Fruit fly (Drosophila melanogaster) whole organism, embryonic: Measurements from ENCODE around the gene AGO3.
A peak's percentile ranks its signal among the peaks of the same experiment; 100 is the strongest.
"Not testable (repeated sequence)": the region's sequence is repeated elsewhere in the genome, so short reads cannot be mapped to it uniquely, and the experiment has no call there.

Source experiments
- Adf1 ChIP-seq: fragments of 200-800 bp; sonication (Bioruptor generic); IDR thresholded peaks from 2 replicates; pipeline ENCODE4 v1.3.6; 2022; ENCODE audit warnings: missing biosample characterization, missing genetic modification characterization
- Atf3 ChIP-seq: fragments of 200-800 bp; sonication (Bioruptor generic); optimal IDR thresholded peaks from 3 replicates; lab custom pipeline; 2016; ENCODE audit warnings: missing biosample characterization, missing genetic modification characterization
- Blimp-1 ChIP-seq: fragments of 200-800 bp; sonication (Bioruptor generic); optimal IDR thresholded peaks from 3 replicates; lab custom pipeline; 2018; ENCODE audit warnings: missing biosample characterization, missing genetic modification characterization, mild to moderate bottlenecking, moderate library complexity, missing genetic modification reagents
- CG1024 ChIP-seq: fragments of 200-800 bp; sonication (Bioruptor generic); IDR thresholded peaks from 2 replicates; pipeline ENCODE4 v1.3.6; 2022; ENCODE audit warnings: missing biosample characterization, missing genetic modification characterization
- CG11723 ChIP-seq: fragments of 200-800 bp; sonication (Bioruptor generic); optimal IDR thresholded peaks from 2 replicates; lab custom pipeline; 2017; ENCODE audit warnings: missing biosample characterization, mild to moderate bottlenecking, missing genetic modification characterization
- CG1603 ChIP-seq: fragments of 200-800 bp; sonication (Bioruptor generic); optimal IDR thresholded peaks from 2 replicates; lab custom pipeline; 2019; ENCODE audit warnings: missing biosample characterization, mild to moderate bottlenecking, missing genetic modification characterization, moderate library complexity
- CG16813 ChIP-seq: fragments of 200-800 bp; sonication (Bioruptor generic); IDR thresholded peaks from 3 replicates; pipeline ENCODE4 v1.3.6; 2022; ENCODE audit warnings: missing biosample characterization, missing genetic modification characterization; ENCODE audit not compliant: partially characterized antibody
- CG17361 ChIP-seq: fragments of 200-800 bp; sonication (Bioruptor generic); IDR thresholded peaks from 3 replicates; pipeline ENCODE4 v1.3.6; 2022; ENCODE audit warnings: missing biosample characterization, missing genetic modification characterization
- CG17802 ChIP-seq: fragments of 200-800 bp; sonication (Bioruptor generic); optimal IDR thresholded peaks from 2 replicates; lab custom pipeline; 2018; ENCODE audit warnings: missing biosample characterization, mild to moderate bottlenecking, missing genetic modification characterization, moderate library complexity
- CG30020 ChIP-seq: fragments of 200-800 bp; optimal IDR thresholded peaks from 2 replicates; lab custom pipeline; 2019; ENCODE audit warnings: missing biosample characterization, mild to moderate bottlenecking, missing genetic modification characterization, moderate library complexity
- CG3163 ChIP-seq: fragments of 200-800 bp; sonication (Bioruptor generic); optimal IDR thresholded peaks from 3 replicates; lab custom pipeline; 2016; ENCODE audit warnings: missing biosample characterization, missing genetic modification characterization
- CG32772 ChIP-seq: fragments of 200-800 bp; sonication (Bioruptor generic); IDR thresholded peaks from 2 replicates; pipeline ENCODE4 v1.3.6; 2022; ENCODE audit warnings: missing biosample characterization, missing genetic modification characterization
- CG4282 ChIP-seq: fragments of 200-800 bp; sonication (Bioruptor generic); optimal IDR thresholded peaks from 2 replicates; lab custom pipeline; 2016; ENCODE audit warnings: missing biosample characterization, missing genetic modification characterization
- CG5180 ChIP-seq: fragments of 200-800 bp; sonication (Bioruptor generic); optimal IDR thresholded peaks from 3 replicates; lab custom pipeline; 2017; ENCODE audit warnings: missing biosample characterization, missing genetic modification characterization, mild to moderate bottlenecking, moderate library complexity, missing genetic modification reagents
- CG6175 ChIP-seq: fragments of 200-800 bp; sonication (Bioruptor generic); IDR thresholded peaks from 3 replicates; pipeline ENCODE4 v1.3.6; 2022; ENCODE audit warnings: missing biosample characterization, missing genetic modification characterization
- Dad ChIP-seq: fragments of 200-800 bp; sonication (Bioruptor generic); optimal IDR thresholded peaks from 3 replicates; lab custom pipeline; 2016; ENCODE audit warnings: missing biosample characterization, missing genetic modification characterization
- E2f1 ChIP-seq: fragments of 200-800 bp; sonication (Bioruptor generic); IDR thresholded peaks from 2 replicates; pipeline ENCODE4 v1.3.6; 2022; ENCODE audit warnings: missing biosample characterization, missing genetic modification characterization
- Ets65A ChIP-seq: fragments of 200-800 bp; sonication (Bioruptor generic); peaks from one replicate; lab custom pipeline; 2016; ENCODE audit warnings: missing biosample characterization, missing genetic modification characterization
- Hsf ChIP-seq: fragments of 200-800 bp; sonication (Bioruptor generic); optimal IDR thresholded peaks from 3 replicates; lab custom pipeline; 2016; ENCODE audit warnings: missing biosample characterization, missing genetic modification characterization
- Lhr ChIP-seq: fragments of 200-800 bp; sonication (Bioruptor generic); optimal IDR thresholded peaks from 3 replicates; lab custom pipeline; 2017; ENCODE audit warnings: mild to moderate bottlenecking, missing biosample characterization, missing genetic modification reagents, missing genetic modification characterization
- Meics ChIP-seq: fragments of 200-800 bp; sonication (Bioruptor generic); optimal IDR thresholded peaks from 2 replicates; lab custom pipeline; 2017; ENCODE audit warnings: missing biosample characterization, mild to moderate bottlenecking, missing genetic modification characterization
- NFAT ChIP-seq: fragments of 200-800 bp; sonication (Bioruptor generic); IDR thresholded peaks from 2 replicates; pipeline ENCODE4 v1.3.6; 2022; ENCODE audit warnings: missing biosample characterization, missing genetic modification characterization
- Opbp ChIP-seq: fragments of 200-800 bp; sonication (Bioruptor generic); IDR thresholded peaks from 3 replicates; pipeline ENCODE4 v1.3.6; 2022; ENCODE audit warnings: missing biosample characterization, missing genetic modification characterization; ENCODE audit not compliant: partially characterized antibody
- Optix ChIP-seq: fragments of 200-800 bp; sonication (Bioruptor generic); IDR thresholded peaks from 3 replicates; pipeline ENCODE4 v1.3.6; 2022; ENCODE audit warnings: missing biosample characterization, missing genetic modification characterization
- Ssrp ChIP-seq: fragments of 200-800 bp; sonication (Bioruptor generic); optimal IDR thresholded peaks from 2 replicates; lab custom pipeline; 2018; ENCODE audit warnings: missing biosample characterization, mild to moderate bottlenecking, missing genetic modification characterization, moderate library complexity
- Usf ChIP-seq: fragments of 200-800 bp; sonication (Bioruptor generic); optimal IDR thresholded peaks from 2 replicates; lab custom pipeline; 2017; ENCODE audit warnings: missing genotype, missing biosample characterization, missing genetic modification characterization
- ab ChIP-seq: fragments of 200-800 bp; sonication (Bioruptor generic); optimal IDR thresholded peaks from 2 replicates; lab custom pipeline; 2016; ENCODE audit warnings: missing biosample characterization, missing genetic modification characterization
- chinmo ChIP-seq: fragments of 200-800 bp; sonication (Bioruptor generic); IDR thresholded peaks from 4 replicates; pipeline ENCODE4 v1.3.6; 2022; ENCODE audit warnings: missing biosample characterization, missing genetic modification characterization; ENCODE audit not compliant: partially characterized antibody
- chm ChIP-seq: fragments of 200-800 bp; sonication (Bioruptor generic); IDR thresholded peaks from 2 replicates; pipeline ENCODE4 v1.3.6; 2022; ENCODE audit warnings: missing biosample characterization, missing genetic modification characterization
- cwo ChIP-seq: fragments of 200-800 bp; sonication (Bioruptor generic); optimal IDR thresholded peaks from 3 replicates; lab custom pipeline; 2017; ENCODE audit warnings: missing biosample characterization, missing genetic modification characterization, mild to moderate bottlenecking, moderate library complexity, missing genetic modification reagents
- en ChIP-seq: fragments of 200-800 bp; sonication (Bioruptor generic); optimal IDR thresholded peaks from 2 replicates; lab custom pipeline; 2016; ENCODE audit warnings: missing biosample characterization, missing genetic modification characterization
- gce ChIP-seq: fragments of 200-800 bp; sonication (Bioruptor generic); IDR thresholded peaks from 3 replicates; pipeline ENCODE4 v1.3.6; 2022; ENCODE audit warnings: missing biosample characterization, missing genetic modification characterization
- gem ChIP-seq: fragments of 200-800 bp; sonication (Bioruptor generic); optimal IDR thresholded peaks from 2 replicates; lab custom pipeline; 2019; ENCODE audit warnings: missing biosample characterization, mild to moderate bottlenecking, missing genetic modification characterization, moderate library complexity
- hkb ChIP-seq, 2 experiments: fragments of 200-800 bp in 1 of 2; fragments of >200 bp in 1 of 2; sonication (Bioruptor generic) in 1 of 2; IDR thresholded peaks in 1 of 2; optimal IDR thresholded peaks in 1 of 2; 2 replicates each; pipeline versions ENCODE4 v1.3.6 to Lab custom; 2017 to 2022; ENCODE audit warnings: missing biosample characterization in 1 of 2, missing genetic modification characterization in 1 of 2
- klu ChIP-seq: fragments of 200-800 bp; sonication (Bioruptor generic); IDR thresholded peaks from 2 replicates; pipeline ENCODE4 v1.3.6; 2022; ENCODE audit warnings: missing biosample characterization, missing genetic modification characterization
- mam ChIP-seq: fragments of 200-800 bp; sonication (Bioruptor generic); optimal IDR thresholded peaks from 3 replicates; lab custom pipeline; 2016; ENCODE audit warnings: missing biosample characterization, missing genetic modification characterization
- p53 ChIP-seq: fragments of 200-800 bp; sonication (Bioruptor generic); optimal IDR thresholded peaks from 2 replicates; lab custom pipeline; 2016; ENCODE audit warnings: missing biosample characterization, missing genetic modification characterization
- peb ChIP-seq: fragments of 200-800 bp; sonication (Bioruptor generic); IDR thresholded peaks from 2 replicates; pipeline ENCODE4 v1.3.6; 2022; ENCODE audit warnings: missing biosample characterization, missing genetic modification characterization
- pzg ChIP-seq: fragments of 200-800 bp; sonication (Bioruptor generic); optimal IDR thresholded peaks from 3 replicates; lab custom pipeline; 2018; ENCODE audit warnings: missing biosample characterization, mild to moderate bottlenecking, missing genetic modification characterization, moderate library complexity
- row ChIP-seq: fragments of 200-800 bp; sonication (Bioruptor generic); IDR thresholded peaks from 3 replicates; pipeline ENCODE4 v1.3.6; 2022; ENCODE audit warnings: missing biosample characterization, missing genetic modification characterization
- sens ChIP-seq: fragments of 200-800 bp; sonication (Bioruptor generic); peaks from one replicate; lab custom pipeline; 2016; ENCODE audit warnings: missing biosample characterization, missing genetic modification characterization
- so ChIP-seq: fragments of 200-800 bp; sonication (Bioruptor generic); IDR thresholded peaks from 3 replicates; pipeline ENCODE4 v1.3.6; 2022; ENCODE audit warnings: missing biosample characterization, missing genetic modification characterization
- ssp ChIP-seq: fragments of 200-800 bp; sonication (Bioruptor generic); IDR thresholded peaks from 2 replicates; pipeline ENCODE4 v1.3.6; 2022; ENCODE audit warnings: missing biosample characterization, missing genetic modification characterization
- stc ChIP-seq: fragments of 200-800 bp; sonication (Bioruptor generic); IDR thresholded peaks from 2 replicates; pipeline ENCODE4 v1.3.6; 2022; ENCODE audit warnings: missing biosample characterization, missing genetic modification characterization
- wdn ChIP-seq: fragments of 200-800 bp; sonication (Bioruptor generic); IDR thresholded peaks from 2 replicates; pipeline ENCODE4 v1.3.6; 2022; ENCODE audit warnings: missing biosample characterization, missing genetic modification characterization
- zf30C ChIP-seq: fragments of 200-800 bp; sonication (Bioruptor generic); optimal IDR thresholded peaks from 3 replicates; lab custom pipeline; 2018; ENCODE audit warnings: missing biosample characterization, mild to moderate bottlenecking, missing genetic modification characterization

Gene AGO3

DNA sequence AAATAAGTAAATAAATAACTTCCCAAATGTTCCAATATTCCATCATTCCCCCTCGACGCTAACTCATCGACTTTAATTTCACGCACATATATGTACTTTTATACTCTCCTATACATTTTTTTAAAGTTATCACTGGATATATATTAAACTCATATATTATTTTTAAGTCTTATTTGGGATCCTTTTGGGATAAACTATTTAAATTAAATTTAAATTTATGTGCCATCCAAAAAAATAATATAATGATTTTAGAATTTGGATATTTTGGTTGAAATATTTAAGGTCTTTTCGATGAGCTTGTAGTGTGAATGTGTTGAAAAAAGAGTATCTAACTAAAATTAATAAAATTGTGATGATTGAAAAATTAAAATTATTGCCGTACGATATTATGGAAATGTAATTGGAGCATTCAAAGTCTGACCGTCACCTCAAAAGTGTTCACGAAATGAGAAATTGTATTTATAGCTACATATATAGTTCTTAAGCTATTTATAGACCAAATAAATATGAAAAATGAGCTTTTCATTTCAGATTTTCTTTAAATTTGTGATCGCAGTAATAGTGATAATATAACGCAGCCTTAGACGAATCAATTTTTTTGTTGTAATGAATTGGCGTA lies 172.0 kb downstream of the AGO3 start, which contains the start of gene CG40298:
CG40298 (plus strand) TSS at position 569 of the 619 bp plus-strand sequence.
- TF ChIP-seq gem (tag; lab: Kevin White, UChicago) (peak; percentile 4), Usf (GFP tag; lab: Kevin White, UChicago) (no peak), row (peak; percentile 20; the same call in 1 of the 3 replicates), Atf3 (GFP tag; lab: Kevin White, UChicago) (no peak), CG30020 (tag; lab: Kevin White, UChicago) (peak; percentile 96), en (GFP tag; lab: Kevin White, UChicago) (no peak), CG1024 (GFP tag; lab: Robert Waterston, UW) (0 out of 2 replicates have a peak, but pooled peaks have one; percentile 6), stc (GFP tag; lab: Robert Waterston, UW) (no peak), hkb (optimal IDR thresholded peaks at IDR 0.05; lab: Kevin White, UChicago) (no peak), hkb (GFP tag; IDR thresholded peaks at IDR 0.05; lab: Robert Waterston, UW) (no peak), CG1603 (tag; lab: Kevin White, UChicago) (peak; percentile 38), Meics (GFP tag; lab: Kevin White, UChicago) (no peak), mam (GFP tag; lab: Kevin White, UChicago) (no peak), wdn (GFP tag; lab: Robert Waterston, UW) (no peak), pzg (GFP tag; lab: Kevin White, UChicago) (no peak), CG4282 (no peak), chm (no peak), CG17361 (GFP tag; lab: Robert Waterston, UW) (0 out of 3 replicates have a peak, but pooled peaks have one; percentile 20), Optix (GFP tag; lab: Robert Waterston, UW) (no peak), CG17802 (tag; lab: Kevin White, UChicago) (peak; percentile 70), sens (peak; percentile 40), ssp (GFP tag; lab: Robert Waterston, UW) (peak; percentile 61)

DNA sequence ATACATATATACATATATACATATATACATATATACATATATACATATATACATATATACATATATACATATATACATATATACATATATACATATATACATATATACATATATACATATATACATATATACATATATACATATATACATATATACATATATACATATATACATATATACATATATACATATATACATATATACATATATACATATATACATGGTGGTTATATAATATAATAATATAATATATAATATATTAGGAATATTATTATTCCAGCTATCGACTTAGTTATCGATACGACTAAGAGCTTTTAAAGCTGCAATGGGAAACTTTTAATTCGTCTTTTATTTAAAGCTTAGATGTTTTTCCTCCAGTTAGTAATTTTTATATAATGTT lies 183.3 kb downstream of the AGO3 start, which contains the start of gene CG17698:
CG17698 (plus strand) TSS at position 301 of the 400 bp plus-strand sequence.
- not testable (repeated sequence) for TF ChIP-seq CG32772; so (GFP tag; lab: Robert Waterston, UW); zf30C (GFP tag; lab: Kevin White, UChicago)

DNA sequence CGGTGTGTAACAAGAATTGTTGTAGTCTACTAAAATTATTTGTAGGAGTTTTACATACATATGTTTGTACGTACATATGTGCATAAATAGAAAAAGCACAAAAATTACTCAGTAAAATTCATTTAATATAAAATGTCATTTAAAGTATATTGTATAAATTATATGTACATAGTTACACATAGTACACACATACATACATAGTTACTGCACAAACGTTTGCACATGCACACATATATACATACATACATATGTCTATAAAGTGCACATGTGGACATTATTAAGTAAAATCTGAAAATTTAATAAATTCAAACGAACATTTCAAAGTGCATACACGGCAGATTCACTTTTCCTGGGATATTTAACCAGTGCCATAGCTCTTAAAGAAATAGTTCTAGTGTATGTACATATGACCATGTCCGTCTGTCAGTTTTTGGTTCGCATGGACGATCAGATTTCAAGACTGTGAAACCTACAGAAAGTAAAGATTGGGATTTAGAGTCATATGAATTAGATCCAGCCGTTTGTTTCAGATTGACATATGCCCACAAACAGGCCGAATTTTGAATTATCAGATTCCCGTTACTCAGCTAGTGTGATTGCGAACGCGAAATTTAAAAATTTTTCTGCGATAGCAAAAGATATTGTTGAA lies 183.9 kb downstream of the AGO3 start:
- no peak for TF ChIP-seq klu (GFP tag; lab: Robert Waterston, UW)
- TF ChIP-seq p53 (GFP tag; lab: Kevin White, UChicago), result no peak
- no peak for TF ChIP-seq chm
- TF ChIP-seq CG17361 (GFP tag; lab: Robert Waterston, UW), result no peak
- TF ChIP-seq Adf1 (GFP tag; lab: Robert Waterston, UW), result no peak
- peak; percentile 26 for TF ChIP-seq Ets65A (GFP tag; lab: Kevin White, UChicago)
- no peak for TF ChIP-seq chinmo
- TF ChIP-seq CG6175 (GFP tag; lab: Robert Waterston, UW), result no peak
- no peak for TF ChIP-seq Lhr (GFP tag; lab: Kevin White, UChicago)
- no peak for TF ChIP-seq Blimp-1 (GFP tag; lab: Kevin White, UChicago)
- TF ChIP-seq CG11723 (GFP tag; lab: Kevin White, UChicago), result peak; percentile 11
- no peak for TF ChIP-seq CG5180
- no peak for TF ChIP-seq CG3163 (GFP tag; lab: Kevin White, UChicago)
- no peak for TF ChIP-seq CG16813 (GFP tag; lab: Robert Waterston, UW)
- no peak for TF ChIP-seq Hsf
- TF ChIP-seq NFAT (GFP tag; lab: Robert Waterston, UW), result no peak
- no peak for TF ChIP-seq cwo (GFP tag; lab: Kevin White, UChicago)
- 0 out of 3 replicates have a peak, but pooled peaks have one; percentile 14 for TF ChIP-seq Opbp (GFP tag; lab: Robert Waterston, UW)
- peak; percentile 47 for TF ChIP-seq CG17802 (tag; lab: Kevin White, UChicago)
- peak; percentile 91 for TF ChIP-seq CG30020 (tag; lab: Kevin White, UChicago)
- no peak for TF ChIP-seq Dad
- TF ChIP-seq gce (GFP tag; lab: Robert Waterston, UW), result no peak
- no peak for TF ChIP-seq E2f1 (GFP tag; lab: Robert Waterston, UW)
- no peak for TF ChIP-seq ab (GFP tag; lab: Kevin White, UChicago)
- no peak for TF ChIP-seq peb (GFP tag; lab: Robert Waterston, UW)
- no peak for TF ChIP-seq Ssrp
